Worm (Caenorhabditis elegans) whole organism, early embryonic: Measurements from ENCODE around the gene kcnl-1.
A peak's percentile ranks its signal among the peaks of the same experiment; 100 is the strongest.

ENCODE experiments used
- B0310.2 ChIP-seq: sonication (generic microtip); optimal IDR thresholded peaks from 2 replicates; lab custom pipeline; 2016; ENCODE audit warnings: mild to moderate bottlenecking, missing genetic modification characterization, missing compliant biosample characterization
- F13C5.2 ChIP-seq: sonication (generic microtip); optimal IDR thresholded peaks from 2 replicates; lab custom pipeline; 2017; ENCODE audit warnings: mild to moderate bottlenecking, missing genetic modification characterization, inconsistent platforms, missing compliant biosample characterization
- aly-1 ChIP-seq: sonication (generic microtip); optimal IDR thresholded peaks from 2 replicates; lab custom pipeline; 2016; ENCODE audit warnings: missing genetic modification characterization, missing compliant biosample characterization
- ama-1 ChIP-seq: fragments of 150-350 bp; optimal IDR thresholded peaks from 2 replicates; lab custom pipeline; 2014
- ceh-13 ChIP-seq: fragments of 200-800 bp; sonication (Bioruptor generic); optimal IDR thresholded peaks from 2 replicates; lab custom pipeline; 2018; ENCODE audit warnings: mild to moderate bottlenecking, missing genetic modification characterization, missing compliant biosample characterization
- ceh-36 ChIP-seq: sonication (generic microtip); optimal IDR thresholded peaks from 2 replicates; lab custom pipeline; 2016; ENCODE audit warnings: missing genetic modification characterization, inconsistent platforms, missing compliant biosample characterization
- ets-7 ChIP-seq: sonication (generic microtip); optimal IDR thresholded peaks from 2 replicates; lab custom pipeline; 2016; ENCODE audit warnings: missing genotype, missing genetic modification characterization, missing compliant biosample characterization
- flt-1 ChIP-seq: fragments of 200-800 bp; sonication (Bioruptor generic); IDR thresholded peaks from 2 replicates; pipeline ENCODE4 v1.3.6; 2022; ENCODE audit warnings: missing genetic modification characterization, missing compliant biosample characterization
- hmbx-1 ChIP-seq: sonication (generic microtip); optimal IDR thresholded peaks from 2 replicates; lab custom pipeline; 2016; ENCODE audit warnings: mild to moderate bottlenecking, missing genetic modification characterization, missing compliant biosample characterization
- hmg-4 ChIP-seq: fragments of 200-800 bp; sonication (Bioruptor generic); optimal IDR thresholded peaks from 2 replicates; lab custom pipeline; 2018; ENCODE audit warnings: mild to moderate bottlenecking, missing genetic modification characterization, missing compliant biosample characterization
- hnd-1 ChIP-seq: sonication (generic microtip); optimal IDR thresholded peaks from 2 replicates; lab custom pipeline; 2016; ENCODE audit warnings: missing genetic modification characterization, missing compliant biosample characterization
- pes-1 ChIP-seq: fragments of 200-800 bp; sonication (Bioruptor generic); IDR thresholded peaks from 2 replicates; pipeline ENCODE4 v1.3.6; 2022; ENCODE audit warnings: missing genetic modification reagents, missing genetic modification characterization, missing compliant biosample characterization
- scrt-1 ChIP-seq: fragments of 200-800 bp; sonication (Bioruptor generic); IDR thresholded peaks from 2 replicates; pipeline ENCODE4 v1.3.6; 2022; ENCODE audit warnings: missing genetic modification characterization, missing compliant biosample characterization
- sea-1 ChIP-seq: fragments of 200-800 bp; sonication (Bioruptor generic); conservative IDR thresholded peaks from 2 replicates; pipeline ENCODE4 v1.3.6; 2022; ENCODE audit warnings: missing genetic modification characterization, missing compliant biosample characterization
- tbx-11 ChIP-seq: fragments of 200-800 bp; sonication (Bioruptor generic); IDR thresholded peaks from 2 replicates; pipeline ENCODE4 v1.3.6; 2022; ENCODE audit warnings: missing genetic modification characterization, missing compliant biosample characterization
- tbx-37 ChIP-seq: fragments of 200-800 bp; sonication (Bioruptor generic); conservative IDR thresholded peaks from 2 replicates; pipeline ENCODE4 v1.3.6; 2022; ENCODE audit warnings: missing genetic modification reagents, missing genetic modification characterization, missing compliant biosample characterization
- tra-4 ChIP-seq: sonication (generic microtip); optimal IDR thresholded peaks from 2 replicates; lab custom pipeline; 2017; ENCODE audit warnings: missing genetic modification characterization, missing compliant biosample characterization

kcnl-1 gene

ce11 chrV:19640808-19641207, 75.6 kb downstream of the kcnl-1 start, which contains the start of gene Y43F8C.6:
Gene Y43F8C.6 (minus strand): TSS chrV:19640908.
- no peak for TF ChIP-seq hnd-1 (tag; lab: Kevin White, UChicago)
- TF ChIP-seq ceh-36 (tag; lab: Kevin White, UChicago), result no peak
- TF ChIP-seq sea-1 (GFP tag; lab: Robert Waterston, UW), result no peak

ce11 chrV:19643015-19643414, 77.8 kb downstream of the kcnl-1 start:
- TF ChIP-seq hmbx-1 (tag; lab: Kevin White, UChicago) (peak; percentile 93), ceh-36 (tag; lab: Kevin White, UChicago) (peak; percentile 98), scrt-1 (GFP tag; lab: Robert Waterston, UW) (peak; percentile 99), ama-1 (lab: Kevin White, UChicago) (peak; percentile 15), aly-1 (tag; lab: Kevin White, UChicago) (peak; percentile 99), tbx-11 (GFP tag; lab: Robert Waterston, UW) (peak; percentile 99), tbx-37 (GFP tag; lab: Robert Waterston, UW) (peak; percentile 98), F13C5.2 (peak; percentile 100), hmg-4 (peak; percentile 99), flt-1 (GFP tag; lab: Robert Waterston, UW) (peak; percentile 99), B0310.2 (peak; percentile 98), hnd-1 (tag; lab: Kevin White, UChicago) (peak; percentile 93), tra-4 (tag; lab: Kevin White, UChicago) (peak; percentile 94), ceh-13 (GFP tag; lab: Kevin White, UChicago) (peak; percentile 99), sea-1 (GFP tag; lab: Robert Waterston, UW) (peak; percentile 99), ets-7 (tag; lab: Kevin White, UChicago) (peak; percentile 95), pes-1 (GFP tag; lab: Robert Waterston, UW) (peak; percentile 98)

ce11 chrV:19643903-19644302, 78.7 kb downstream of the kcnl-1 start, which contains the start of the genes Y43F8C.7 and mrps-28:
Gene Y43F8C.7 (minus strand): TSS chrV:19644030.
Gene mrps-28 (plus strand): TSS chrV:19644239.
- no peak for TF ChIP-seq flt-1 (GFP tag; lab: Robert Waterston, UW)
- TF ChIP-seq ceh-13 (GFP tag; lab: Kevin White, UChicago), result no peak
- no peak for TF ChIP-seq ama-1 (lab: Kevin White, UChicago)
- TF ChIP-seq hmg-4, result no peak
- TF ChIP-seq sea-1 (GFP tag; lab: Robert Waterston, UW), result no peak
- no peak for TF ChIP-seq ets-7 (tag; lab: Kevin White, UChicago)
- TF ChIP-seq tbx-37 (GFP tag; lab: Robert Waterston, UW), result no peak
- no peak for TF ChIP-seq tra-4 (tag; lab: Kevin White, UChicago)
- TF ChIP-seq ceh-36 (tag; lab: Kevin White, UChicago), result no peak
- TF ChIP-seq scrt-1 (GFP tag; lab: Robert Waterston, UW), result no peak
- no peak for TF ChIP-seq aly-1 (tag; lab: Kevin White, UChicago)
- TF ChIP-seq B0310.2, result no peak
- TF ChIP-seq hnd-1 (tag; lab: Kevin White, UChicago), result no peak
- TF ChIP-seq hmbx-1 (tag; lab: Kevin White, UChicago), result no peak
- no peak for TF ChIP-seq F13C5.2
- TF ChIP-seq pes-1 (GFP tag; lab: Robert Waterston, UW), result no peak
- no peak for TF ChIP-seq tbx-11 (GFP tag; lab: Robert Waterston, UW)

- TF ChIP-seq hnd-1 (tag; lab: Kevin White, UChicago) (no peak), ceh-13 (GFP tag; lab: Kevin White, UChicago) (no peak), ceh-36 (tag; lab: Kevin White, UChicago) (no peak), B0310.2 (no peak), flt-1 (GFP tag; lab: Robert Waterston, UW) (no peak), hmg-4 (no peak), ets-7 (tag; lab: Kevin White, UChicago) (no peak), tra-4 (tag; lab: Kevin White, UChicago) (no peak), tbx-37 (GFP tag; lab: Robert Waterston, UW) (no peak), tbx-11 (GFP tag; lab: Robert Waterston, UW) (no peak), sea-1 (GFP tag; lab: Robert Waterston, UW) (no peak), pes-1 (GFP tag; lab: Robert Waterston, UW) (no peak), aly-1 (tag; lab: Kevin White, UChicago) (no peak), hmbx-1 (tag; lab: Kevin White, UChicago) (no peak), ama-1 (lab: Kevin White, UChicago) (no peak), scrt-1 (GFP tag; lab: Robert Waterston, UW) (no peak), F13C5.2 (no peak)
Observed at ce11 chrV:19645572-19646155, 80.5 kb downstream of the kcnl-1 start, which contains the start of gene Y43F8C.9. Gene Y43F8C.9 (plus strand): TSS chrV:19646105.

- no peak for TF ChIP-seq aly-1 (tag; lab: Kevin White, UChicago)
Observed at ce11 chrV:19655151-19655550, 90.0 kb downstream of the kcnl-1 start, which contains the start of gene dmd-3. Gene dmd-3 (minus strand): TSS chrV:19655251.
